Worm (Caenorhabditis elegans): Measurements from ENCODE around the gene tceb-3.
"Not testable (repeated sequence)": the region's sequence is repeated elsewhere in the genome, so short reads cannot be mapped to it uniquely, and the experiment has no call there.

- TF ChIP-seq C08G9.2 (tag; optimal IDR thresholded peaks at IDR 0.05); npax-4 (tag; optimal IDR thresholded peaks at IDR 0.05); hlh-13 (GFP tag; optimal IDR thresholded peaks at IDR 0.05); syd-9 (tag; optimal IDR thresholded peaks at IDR 0.05); rnt-1 (tag; optimal IDR thresholded peaks at IDR 0.05); nhr-11 (tag; optimal IDR thresholded peaks at IDR 0.05); tbx-2 (tag; optimal IDR thresholded peaks at IDR 0.05); ama-1 (optimal IDR thresholded peaks at IDR 0.05); nhr-232 (tag; optimal IDR thresholded peaks at IDR 0.05); odd-2 (tag; optimal IDR thresholded peaks at IDR 0.05); elt-2 (tag; optimal IDR thresholded peaks at IDR 0.05); lim-6 (tag; optimal IDR thresholded peaks at IDR 0.05); ceh-14 (tag; optimal IDR thresholded peaks at IDR 0.05); ceh-48 (tag; optimal IDR thresholded peaks at IDR 0.05): not testable (repeated sequence)
Measured at ce11 chrII:10904379-10904778, 42.8 kb downstream of the tceb-3 start, which contains the start of gene sra-12.
